Worm (Caenorhabditis elegans) whole organism, L2 larva: ENCODE results near the gene sym-4.

Experiments used
- fos-1 ChIP-seq: fragments of 150-350 bp; optimal IDR thresholded peaks from 2 replicates; lab custom pipeline; 2014; ENCODE audit warnings: missing biosample characterization, missing genetic modification characterization
- nhr-237 ChIP-seq: fragments of 150-350 bp; optimal IDR thresholded peaks from 2 replicates; lab custom pipeline; 2014; ENCODE audit warnings: missing biosample characterization, missing genetic modification characterization

ce11 chrX:14186466-14186865 is 17.0 kb upstream of the sym-4 start, which contains the start of gene ceh-36:
- TF ChIP-seq fos-1 (tag; lab: Kevin White, UChicago) (no peak), nhr-237 (tag; lab: Kevin White, UChicago) (no peak)
